Fruit fly (Drosophila melanogaster): Measurements from ENCODE around the gene RpS26.

dm6 chr2L:18458527-18458926 lies 15.4 kb upstream of the RpS26 start:
- TF ChIP-seq Sin3A (optimal IDR thresholded peaks at IDR 0.05) = no peak
- no peak for TF ChIP-seq psq (optimal IDR thresholded peaks at IDR 0.05)
- no peak for TF ChIP-seq insv (optimal IDR thresholded peaks at IDR 0.05)
